Worm (Caenorhabditis elegans) whole organism, L4/young adult: Measurements from ENCODE around the gene pax-1.

Source experiments
- W03F9.2 ChIP-seq: fragments of 150-350 bp; optimal IDR thresholded peaks from 2 replicates; lab custom pipeline; 2014; ENCODE audit warnings: missing biosample characterization, missing genetic modification characterization
- dao-5 ChIP-seq: sonication (generic microtip); optimal IDR thresholded peaks from 2 replicates; lab custom pipeline; 2016; ENCODE audit warnings: missing genotype, missing genetic modification characterization, moderate library complexity, missing compliant biosample characterization
- him-1 ChIP-seq: sonication (generic microtip); optimal IDR thresholded peaks from 2 replicates; lab custom pipeline; 2016; ENCODE audit warnings: missing genotype, missing genetic modification reagents, missing genetic modification characterization, missing compliant biosample characterization

- TF ChIP-seq him-1 (no peak), dao-5 (tag; lab: Kevin White, UChicago) (no peak), W03F9.2 (no peak)
Observed at ce11 chrV:8242798-8243197, 18.1 kb downstream of the pax-1 start, which contains the start of gene C16D9.4.
